Worm (Caenorhabditis elegans): ENCODE data around the gene Y69A2AR.18.

Y69A2AR.18 gene

DNA sequence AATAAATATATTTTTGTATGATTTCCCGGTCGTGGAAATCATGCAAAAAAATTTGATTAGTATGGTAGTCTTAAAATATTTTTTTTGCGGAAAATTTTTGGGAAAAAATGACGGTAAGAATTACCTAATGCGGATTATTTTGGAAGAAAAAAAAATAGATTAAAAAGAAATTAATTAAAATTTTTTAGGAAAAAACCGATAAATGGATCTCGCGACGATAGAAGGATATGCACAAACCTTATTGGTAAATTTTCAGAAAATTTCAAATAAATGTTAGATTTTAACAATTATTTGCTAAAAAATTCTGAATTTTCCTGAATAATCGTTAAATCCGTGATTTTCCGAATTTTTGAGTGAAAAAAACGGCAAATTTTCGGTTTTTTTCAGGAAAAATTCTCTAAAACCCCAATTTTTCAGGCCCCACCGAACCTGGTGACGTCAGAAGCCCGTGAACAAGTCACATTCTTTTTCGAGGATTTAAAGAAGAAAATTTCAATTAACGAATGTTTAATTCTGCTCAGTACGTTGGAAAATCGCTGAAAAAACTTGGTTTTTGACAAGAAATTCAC is 2.2 kb downstream of the Y69A2AR.18 start, which contains the start of gene Y69A2AR.16:
TSS of gene Y69A2AR.16 (plus strand) at position 189 of the 569 bp plus-strand sequence.
- TF ChIP-seq W03F9.2 (tag; optimal IDR thresholded peaks at IDR 0.05) = no peak
- no peak for TF ChIP-seq him-1 (tag; optimal IDR thresholded peaks at IDR 0.05)
- no peak for TF ChIP-seq dao-5 (tag; optimal IDR thresholded peaks at IDR 0.05)

DNA sequence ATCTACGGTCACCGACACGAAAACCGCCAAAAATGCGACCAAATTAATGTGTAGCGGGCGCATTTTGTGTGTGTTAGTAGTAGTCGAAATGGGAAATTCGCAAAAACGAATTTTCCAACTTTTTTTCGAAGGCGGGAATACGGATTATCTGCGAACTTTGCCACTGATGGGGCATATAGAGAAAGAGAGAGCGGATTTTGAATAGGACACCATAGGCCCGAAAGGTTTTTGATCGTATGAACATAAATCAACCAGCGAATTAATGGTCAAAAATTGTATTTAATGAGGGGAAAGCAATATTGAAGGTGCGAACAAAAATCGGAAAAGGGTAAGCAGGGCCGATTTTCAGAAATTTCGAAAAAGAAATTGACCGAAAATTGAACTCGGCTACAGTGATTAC is 12.3 kb downstream of the Y69A2AR.18 start, which contains the start of gene Y69A2AR.22:
TSS of gene Y69A2AR.22 (minus strand) at position 101 of the 400 bp plus-strand sequence.
- TF ChIP-seq dao-5 (tag; optimal IDR thresholded peaks at IDR 0.05) (no peak), W03F9.2 (tag; optimal IDR thresholded peaks at IDR 0.05) (no peak), him-1 (tag; optimal IDR thresholded peaks at IDR 0.05) (no peak)

ce11 chrIV:2526836-2527235 is 31.3 kb downstream of the Y69A2AR.18 start:
- TF ChIP-seq W03F9.2 (tag; optimal IDR thresholded peaks at IDR 0.05) (no peak), him-1 (tag; optimal IDR thresholded peaks at IDR 0.05) (no peak), dao-5 (tag; optimal IDR thresholded peaks at IDR 0.05) (no peak)

DNA sequence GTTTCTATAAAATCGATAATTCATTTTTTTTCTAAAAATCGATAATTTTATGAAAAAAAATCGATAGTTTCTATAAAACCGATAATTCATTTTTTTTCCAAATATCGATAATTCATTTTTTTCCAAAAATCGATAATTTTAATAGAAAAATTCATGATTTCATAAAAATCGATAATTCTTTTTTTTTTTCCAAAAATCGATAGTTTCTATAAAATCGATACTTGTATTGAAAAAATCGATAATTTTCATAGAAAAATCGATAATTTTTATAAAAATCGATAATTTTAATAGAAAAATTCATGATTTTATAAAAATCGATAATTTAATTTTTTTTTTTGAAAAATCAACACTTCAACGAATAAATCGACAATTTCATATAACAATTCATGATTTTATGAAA is 33.7 kb downstream of the Y69A2AR.18 start:
- TF ChIP-seq him-1 (tag; optimal IDR thresholded peaks at IDR 0.05) (no peak), dao-5 (tag; optimal IDR thresholded peaks at IDR 0.05) (no peak), W03F9.2 (tag; optimal IDR thresholded peaks at IDR 0.05) (no peak)

DNA sequence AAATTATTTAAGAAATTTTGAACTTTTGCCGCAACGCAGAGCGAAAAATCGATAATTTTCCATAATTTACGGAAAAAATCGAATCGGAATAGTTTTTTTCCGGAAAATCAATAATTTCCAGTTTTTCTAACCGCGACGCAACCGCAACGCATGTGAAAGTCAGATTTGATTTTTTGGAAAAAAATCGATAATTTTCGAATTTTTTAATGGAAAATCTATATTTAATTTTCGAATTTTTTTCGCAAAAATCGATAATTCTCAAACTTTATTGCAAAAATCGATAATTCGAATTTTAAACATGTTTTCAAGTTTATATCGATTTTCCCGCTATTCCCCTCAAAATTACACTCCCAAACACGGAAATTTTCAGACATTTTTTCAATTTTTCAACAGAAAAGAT is 34.8 kb downstream of the Y69A2AR.18 start:
- no peak for TF ChIP-seq W03F9.2 (tag; optimal IDR thresholded peaks at IDR 0.05)
- no peak for TF ChIP-seq him-1 (tag; optimal IDR thresholded peaks at IDR 0.05)
- no peak for TF ChIP-seq dao-5 (tag; optimal IDR thresholded peaks at IDR 0.05)

DNA sequence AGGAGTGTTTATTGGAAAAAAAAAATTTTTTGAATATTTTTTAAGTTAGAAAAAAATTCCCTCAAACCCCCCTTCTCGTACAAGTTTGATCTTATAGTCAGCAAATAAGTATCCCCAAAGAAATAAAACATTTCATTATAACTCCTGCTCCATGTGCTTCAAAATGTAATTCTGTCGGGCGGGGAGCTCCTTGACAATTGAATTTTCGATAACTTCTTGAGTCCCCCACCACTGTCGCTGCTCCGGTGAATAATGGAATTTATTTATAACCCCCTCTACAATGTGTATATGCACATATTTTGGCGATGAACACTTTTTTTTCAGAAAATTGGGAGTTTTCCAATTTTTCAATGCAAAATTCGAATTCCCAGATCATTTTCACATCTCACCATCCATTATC is 42.2 kb downstream of the Y69A2AR.18 start:
- no peak for TF ChIP-seq W03F9.2 (tag; optimal IDR thresholded peaks at IDR 0.05)
- TF ChIP-seq dao-5 (tag; optimal IDR thresholded peaks at IDR 0.05) = no peak
- no peak for TF ChIP-seq him-1 (tag; optimal IDR thresholded peaks at IDR 0.05)

- TF ChIP-seq dao-5 (tag; optimal IDR thresholded peaks at IDR 0.05) (no peak), him-1 (tag; optimal IDR thresholded peaks at IDR 0.05) (no peak), W03F9.2 (tag; optimal IDR thresholded peaks at IDR 0.05) (no peak)
Observed at ce11 chrIV:2542001-2542400, 46.5 kb downstream of the Y69A2AR.18 start, which contains the start of gene sprr-3. TSS of gene sprr-3 (plus strand) at chrIV:2542301.

All from whole organism, L4/young adult.